Worm (Caenorhabditis elegans): ENCODE results near the gene oac-53.

DNA sequence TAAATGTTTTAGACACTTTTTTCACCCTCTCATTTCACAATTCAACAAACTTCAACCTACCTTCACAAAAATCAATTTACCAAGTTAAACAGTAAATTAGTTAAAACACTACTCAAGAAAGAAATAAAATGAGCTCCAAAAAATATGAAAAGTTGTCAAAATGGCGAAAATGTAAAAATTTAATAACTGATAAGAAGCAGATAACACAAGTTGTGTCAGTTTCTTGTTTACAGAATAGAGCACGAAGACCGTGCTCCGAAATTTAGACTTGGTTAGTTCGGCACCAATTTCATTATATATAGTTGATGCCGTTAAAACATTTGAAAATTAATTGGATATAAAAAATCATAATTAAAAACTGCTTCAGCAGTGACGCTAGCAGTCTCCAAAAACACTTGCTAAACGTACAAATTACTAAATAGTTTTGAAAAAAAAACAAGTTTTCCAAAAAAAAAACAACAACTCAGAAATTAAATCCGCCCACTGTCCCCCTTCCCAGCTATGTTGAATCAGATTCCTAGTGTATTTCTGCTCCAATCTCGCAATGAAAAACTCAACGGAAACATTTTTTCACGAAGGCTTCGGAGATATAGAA lies 16.9 kb downstream of the oac-53 start, which contains the start of gene srw-54:
- TF ChIP-seq tbx-2 (tag; optimal IDR thresholded peaks at IDR 0.05), result no peak
- no peak for TF ChIP-seq unc-62 (GFP tag; optimal IDR thresholded peaks at IDR 0.05)
